Fruit fly (Drosophila melanogaster): ENCODE results near the gene Atg4a.

Gene Atg4a

DNA sequence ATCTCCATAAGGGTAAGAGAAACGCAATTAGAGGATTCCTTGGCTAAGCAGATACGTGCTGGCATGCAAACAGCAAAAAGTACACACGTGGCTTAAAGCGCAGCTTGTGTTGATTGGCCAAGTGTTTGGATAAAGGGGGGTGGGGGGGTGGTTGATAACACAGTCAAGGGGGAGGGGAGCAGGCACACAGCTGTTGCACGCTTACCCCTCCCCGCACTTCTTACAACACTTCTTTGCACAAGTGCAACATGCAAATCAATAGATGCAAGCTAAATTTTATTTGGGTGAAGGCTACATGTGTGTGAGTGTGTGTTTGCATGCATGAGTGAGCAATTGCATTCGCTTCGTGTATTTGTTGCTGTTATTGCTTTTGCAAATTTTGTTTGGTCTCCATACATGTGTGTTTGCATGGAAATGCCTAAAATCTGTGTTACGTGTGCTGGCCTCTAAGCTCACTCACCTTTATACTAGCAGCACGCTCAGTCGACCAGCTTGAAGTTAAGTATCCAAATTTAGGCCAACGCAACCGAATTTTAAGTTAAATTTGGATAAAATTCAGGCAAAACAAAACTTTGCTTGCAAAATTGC, 47.7 kb downstream of the Atg4a start:
- no peak for TF ChIP-seq noc (tag; optimal IDR thresholded peaks at IDR 0.05)

dm6 chr2L:1128932-1129887, 48.5 kb downstream of the Atg4a start, which contains the start of the genes Pino and TBC1D23:
TSS of gene Pino (minus strand) at chr2L:1128953.
TSS of gene TBC1D23 (plus strand) at chr2L:1129316.
- peak; percentile 63 for TF ChIP-seq noc (tag; optimal IDR thresholded peaks at IDR 0.05)

dm6 chr2L:1134011-1134743, 53.5 kb downstream of the Atg4a start, which contains the start of the genes Iris and CG4577:
TSS of gene Iris (minus strand) at chr2L:1134098.
TSS of gene CG4577 (plus strand) at chr2L:1134693.
- TF ChIP-seq noc (tag; optimal IDR thresholded peaks at IDR 0.05): no peak
